Fruit fly (Drosophila melanogaster) whole organism, embryonic: ENCODE measurements around the gene CG6652.
A peak's percentile ranks its signal among the peaks of the same experiment; 100 is the strongest.

Experiments used
- Abd-B ChIP-seq: fragments of 200-800 bp; sonication (Bioruptor generic); optimal IDR thresholded peaks from 2 replicates; lab custom pipeline; 2018; ENCODE audit warnings: missing biosample characterization, mild to moderate bottlenecking, missing genetic modification characterization, moderate library complexity
- Asciz ChIP-seq: fragments of 200-800 bp; sonication (Bioruptor generic); optimal IDR thresholded peaks from 2 replicates; lab custom pipeline; 2017; ENCODE audit warnings: missing biosample characterization, mild to moderate bottlenecking, missing genetic modification characterization, missing genetic modification reagents
- BtbVII ChIP-seq: fragments of 200-800 bp; sonication (Bioruptor generic); optimal IDR thresholded peaks from 3 replicates; lab custom pipeline; 2017; ENCODE audit warnings: missing biosample characterization, mild to moderate bottlenecking, missing genetic modification characterization
- CG10209 ChIP-seq: fragments of 200-800 bp; sonication (Bioruptor generic); optimal IDR thresholded peaks from 3 replicates; lab custom pipeline; 2017; ENCODE audit warnings: missing biosample characterization, mild to moderate bottlenecking, missing genetic modification characterization, missing genetic modification reagents
- CG10267 ChIP-seq: fragments of 200-800 bp; sonication (Bioruptor generic); optimal IDR thresholded peaks from 2 replicates; lab custom pipeline; 2018; ENCODE audit warnings: missing biosample characterization, mild to moderate bottlenecking, missing genetic modification characterization, moderate library complexity
- CG11093 ChIP-seq: fragments of 200-800 bp; sonication (Bioruptor generic); IDR thresholded peaks from 3 replicates; pipeline ENCODE4 v1.3.6; 2022; ENCODE audit warnings: missing biosample characterization, missing genetic modification characterization
- CG11456 ChIP-seq: fragments of 200-800 bp; sonication (Bioruptor generic); IDR thresholded peaks from 3 replicates; pipeline ENCODE4 v1.3.6; 2022; ENCODE audit warnings: missing biosample characterization, missing genetic modification characterization
- CG12155 ChIP-seq: fragments of 200-800 bp; sonication (Bioruptor generic); optimal IDR thresholded peaks from 3 replicates; lab custom pipeline; 2016; ENCODE audit warnings: missing biosample characterization, missing genetic modification characterization
- CG12219 ChIP-seq: fragments of 200-800 bp; sonication (Bioruptor generic); optimal IDR thresholded peaks from 3 replicates; lab custom pipeline; 2018; ENCODE audit warnings: missing biosample characterization, mild to moderate bottlenecking, missing genetic modification characterization
- CG12744 ChIP-seq: fragments of 200-800 bp; sonication (Bioruptor generic); optimal IDR thresholded peaks from 2 replicates; lab custom pipeline; 2016; ENCODE audit warnings: missing biosample characterization, missing genetic modification characterization
- CG13775 ChIP-seq: fragments of 200-800 bp; sonication (Bioruptor generic); optimal IDR thresholded peaks from 3 replicates; lab custom pipeline; 2017; ENCODE audit warnings: missing biosample characterization, mild to moderate bottlenecking, missing genetic modification characterization
- CG1602 ChIP-seq: fragments of 200-800 bp; sonication (Bioruptor generic); optimal IDR thresholded peaks from 3 replicates; lab custom pipeline; 2016; ENCODE audit warnings: missing biosample characterization, missing genetic modification characterization
- CG17361 ChIP-seq: fragments of 200-800 bp; sonication (Bioruptor generic); IDR thresholded peaks from 3 replicates; pipeline ENCODE4 v1.3.6; 2022; ENCODE audit warnings: missing biosample characterization, missing genetic modification characterization
- CG17912 ChIP-seq: fragments of 200-800 bp; sonication (Bioruptor generic); optimal IDR thresholded peaks from 2 replicates; lab custom pipeline; 2018; ENCODE audit warnings: missing biosample characterization, mild to moderate bottlenecking, missing genetic modification characterization
- CG2875 ChIP-seq: fragments of 200-800 bp; sonication (Bioruptor generic); optimal IDR thresholded peaks from 2 replicates; lab custom pipeline; 2017; ENCODE audit warnings: missing biosample characterization, mild to moderate bottlenecking, missing genetic modification characterization, missing genetic modification reagents
- CG30020 ChIP-seq: fragments of 200-800 bp; optimal IDR thresholded peaks from 2 replicates; lab custom pipeline; 2019; ENCODE audit warnings: missing biosample characterization, mild to moderate bottlenecking, missing genetic modification characterization, moderate library complexity
- CG34376 ChIP-seq: fragments of 200-800 bp; sonication (Bioruptor generic); optimal IDR thresholded peaks from 2 replicates; lab custom pipeline; 2018; ENCODE audit warnings: missing biosample characterization, mild to moderate bottlenecking, missing genetic modification characterization
- CG4360 ChIP-seq: fragments of 200-800 bp; sonication (Bioruptor generic); IDR thresholded peaks from 2 replicates; pipeline ENCODE4 v1.3.6; 2022; ENCODE audit warnings: missing biosample characterization, missing genetic modification characterization
- CG5180 ChIP-seq: fragments of 200-800 bp; sonication (Bioruptor generic); optimal IDR thresholded peaks from 3 replicates; lab custom pipeline; 2017; ENCODE audit warnings: missing biosample characterization, missing genetic modification characterization, mild to moderate bottlenecking, moderate library complexity, missing genetic modification reagents
- CG6175 ChIP-seq: fragments of 200-800 bp; sonication (Bioruptor generic); IDR thresholded peaks from 3 replicates; pipeline ENCODE4 v1.3.6; 2022; ENCODE audit warnings: missing biosample characterization, missing genetic modification characterization
- CG6854 ChIP-seq: fragments of 200-800 bp; sonication (Bioruptor generic); optimal IDR thresholded peaks from 3 replicates; lab custom pipeline; 2017; ENCODE audit warnings: missing biosample characterization, mild to moderate bottlenecking, missing genetic modification characterization
- CG8359 ChIP-seq: fragments of 200-800 bp; sonication (Bioruptor generic); optimal IDR thresholded peaks from 2 replicates; lab custom pipeline; 2017; ENCODE audit warnings: missing biosample characterization, mild to moderate bottlenecking, missing genetic modification characterization, borderline replicate concordance
- CG9727 ChIP-seq: fragments of 200-800 bp; sonication (Bioruptor generic); optimal IDR thresholded peaks from 3 replicates; lab custom pipeline; 2017; ENCODE audit warnings: missing biosample characterization, mild to moderate bottlenecking, missing genetic modification characterization
- D ChIP-seq, 2 experiments: fragments of 200-800 bp in 1 of 2; fragments of >200 bp in 1 of 2; sonication (Bioruptor generic) in 1 of 2; optimal IDR thresholded peaks; 2 replicates in 1 of 2; 3 replicates in 1 of 2; lab custom pipeline; 2017; ENCODE audit warnings: mild to moderate bottlenecking in 1 of 2, missing biosample characterization in 1 of 2, missing genetic modification characterization in 1 of 2, missing genetic modification reagents in 1 of 2
- Deaf1 ChIP-seq: fragments of 200-800 bp; optimal IDR thresholded peaks from 3 replicates; lab custom pipeline; 2019; ENCODE audit warnings: missing biosample characterization, mild to moderate bottlenecking, missing genetic modification characterization, moderate library complexity
- ERR ChIP-seq: fragments of 200-800 bp; sonication (Bioruptor generic); optimal IDR thresholded peaks from 2 replicates; lab custom pipeline; 2016; ENCODE audit warnings: missing biosample characterization, missing genetic modification characterization
- Hey ChIP-seq: fragments of 200-800 bp; sonication (Bioruptor generic); optimal IDR thresholded peaks from 3 replicates; lab custom pipeline; 2018; ENCODE audit warnings: missing biosample characterization, mild to moderate bottlenecking, missing genetic modification characterization
- Max ChIP-seq: fragments of 200-800 bp; sonication (Bioruptor generic); optimal IDR thresholded peaks from 2 replicates; lab custom pipeline; 2016; ENCODE audit warnings: missing biosample characterization, mild to moderate bottlenecking, missing genetic modification characterization
- Mrtf ChIP-seq: fragments of 200-800 bp; sonication (Bioruptor generic); IDR thresholded peaks from 3 replicates; pipeline ENCODE4 v1.3.6; 2022; ENCODE audit warnings: missing biosample characterization, missing genetic modification characterization
- Rfx ChIP-seq: fragments of 200-800 bp; sonication (Bioruptor generic); IDR thresholded peaks from 2 replicates; pipeline ENCODE4 v1.3.6; 2022; ENCODE audit warnings: missing biosample characterization, missing genetic modification characterization
- ase ChIP-seq: fragments of 200-800 bp; sonication (Bioruptor generic); IDR thresholded peaks from 3 replicates; pipeline ENCODE4 v1.3.6; 2022; ENCODE audit warnings: missing biosample characterization, missing genetic modification characterization
- btn ChIP-seq: fragments of 200-800 bp; sonication (Bioruptor generic); optimal IDR thresholded peaks from 2 replicates; lab custom pipeline; 2016; ENCODE audit warnings: missing biosample characterization, missing genetic modification characterization
- crc ChIP-seq: fragments of 200-800 bp; sonication (Bioruptor generic); optimal IDR thresholded peaks from 2 replicates; lab custom pipeline; 2016; ENCODE audit warnings: missing biosample characterization, missing genetic modification characterization
- dan ChIP-seq: fragments of 200-800 bp; sonication (Bioruptor generic); IDR thresholded peaks from 2 replicates; pipeline ENCODE4 v1.3.6; 2022; ENCODE audit warnings: missing biosample characterization, missing genetic modification characterization
- gcm2 ChIP-seq: fragments of 200-800 bp; sonication (Bioruptor generic); optimal IDR thresholded peaks from 2 replicates; lab custom pipeline; 2016; ENCODE audit warnings: missing biosample characterization, missing genetic modification characterization
- nerfin-2 ChIP-seq: fragments of 200-800 bp; sonication (Bioruptor generic); IDR thresholded peaks from 2 replicates; pipeline ENCODE4 v1.3.6; 2022; ENCODE audit warnings: missing biosample characterization, missing genetic modification characterization; ENCODE audit not compliant: partially characterized antibody
- nmo ChIP-seq: fragments of 200-800 bp; sonication (Bioruptor generic); optimal IDR thresholded peaks from 2 replicates; lab custom pipeline; 2018; ENCODE audit warnings: missing biosample characterization, mild to moderate bottlenecking, missing genetic modification characterization, moderate library complexity
- odd ChIP-seq: fragments of 200-800 bp; sonication (Bioruptor generic); optimal IDR thresholded peaks from 2 replicates; lab custom pipeline; 2017; ENCODE audit warnings: missing biosample characterization, mild to moderate bottlenecking, missing genetic modification characterization
- org-1 ChIP-seq: fragments of 200-800 bp; sonication (Bioruptor generic); optimal IDR thresholded peaks from 2 replicates; lab custom pipeline; 2017; ENCODE audit warnings: missing biosample characterization, missing genetic modification characterization
- otp ChIP-seq: fragments of 200-800 bp; sonication (Bioruptor generic); IDR thresholded peaks from 3 replicates; pipeline ENCODE4, ENCODE4 v1.3.6; 2022; ENCODE audit warnings: missing biosample characterization, missing genetic modification characterization
- p53 ChIP-seq: fragments of 200-800 bp; sonication (Bioruptor generic); optimal IDR thresholded peaks from 2 replicates; lab custom pipeline; 2016; ENCODE audit warnings: missing biosample characterization, missing genetic modification characterization
- run ChIP-seq: fragments of 200-800 bp; sonication (Bioruptor generic); optimal IDR thresholded peaks from 3 replicates; lab custom pipeline; 2018; ENCODE audit warnings: missing biosample characterization, mild to moderate bottlenecking, missing genetic modification characterization
- sc ChIP-seq, 3 experiments: fragments of >200 bp in 2 of 3; fragments of 200-800 bp in 1 of 3; sonication (Bioruptor generic) in 1 of 3; optimal IDR thresholded peaks; 2 replicates in 2 of 3; 3 replicates in 1 of 3; lab custom pipeline; 2017; ENCODE audit warnings: mild to moderate bottlenecking in 1 of 3, missing biosample characterization in 1 of 3, missing genetic modification characterization in 1 of 3, missing genetic modification reagents in 1 of 3
- sna ChIP-seq: fragments of 200-800 bp; sonication (Bioruptor generic); IDR thresholded peaks from 2 replicates; pipeline ENCODE4 v1.3.6; 2022; ENCODE audit warnings: missing biosample characterization, missing genetic modification characterization; ENCODE audit not compliant: partially characterized antibody
- sqz ChIP-seq: fragments of 200-800 bp; sonication (Bioruptor generic); optimal IDR thresholded peaks from 3 replicates; lab custom pipeline; 2018; ENCODE audit warnings: missing biosample characterization, mild to moderate bottlenecking, missing genetic modification characterization
- stc ChIP-seq: fragments of 200-800 bp; sonication (Bioruptor generic); IDR thresholded peaks from 2 replicates; pipeline ENCODE4 v1.3.6; 2022; ENCODE audit warnings: missing biosample characterization, missing genetic modification characterization
- tgo ChIP-seq: fragments of 200-800 bp; sonication (Bioruptor generic); IDR thresholded peaks from 3 replicates; pipeline ENCODE4 v1.3.6; 2022; ENCODE audit warnings: missing biosample characterization, missing genetic modification characterization
- ttk ChIP-seq: fragments of 200-800 bp; sonication (Bioruptor generic); IDR thresholded peaks from 2 replicates; pipeline ENCODE4 v2.1.2; 2022; ENCODE audit warnings: missing biosample characterization, missing genetic modification characterization
- zen2 ChIP-seq: fragments of 200-800 bp; sonication (Bioruptor generic); IDR thresholded peaks from 3 replicates; pipeline ENCODE4 v1.3.6; 2022; ENCODE audit warnings: missing biosample characterization, missing genetic modification characterization; ENCODE audit not compliant: partially characterized antibody
- zfh1 ChIP-seq: fragments of 200-800 bp; sonication (Bioruptor generic); IDR thresholded peaks from 3 replicates; pipeline ENCODE4 v1.3.6; 2022; ENCODE audit warnings: missing biosample characterization, missing genetic modification characterization

The CG6652 gene

DNA sequence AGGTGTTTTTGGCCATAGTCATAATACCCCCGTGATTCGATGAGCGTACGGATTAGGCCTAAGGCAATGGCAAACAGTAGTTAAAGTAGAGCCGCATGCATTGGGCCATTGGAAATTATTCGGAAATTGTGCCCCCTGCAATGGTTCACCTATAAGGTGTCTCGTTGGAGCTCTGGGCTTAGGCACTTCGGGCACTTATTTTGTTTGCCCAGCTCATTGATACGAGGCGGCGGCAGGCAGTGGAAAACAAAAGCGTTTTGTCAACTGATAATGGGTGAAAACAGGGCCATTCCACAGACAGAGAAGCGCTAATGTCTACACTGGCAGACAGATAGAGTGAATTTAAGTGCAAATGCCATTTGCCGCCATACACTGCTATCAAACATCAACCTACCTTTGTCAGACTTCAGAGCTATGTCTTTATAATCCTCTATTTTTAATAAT is 16.4 kb downstream of the CG6652 start (continued):
- TF ChIP-seq CG6175 (no peak), CG13775 (no peak), CG4360 (GFP tag; lab: Robert Waterston, UW) (no peak), btn (GFP tag; lab: Kevin White, UChicago) (no peak), nerfin-2 (GFP tag; lab: Robert Waterston, UW) (no peak), zfh1 (0 out of 3 replicates have a peak, but pooled peaks have one; percentile 21), Mrtf (GFP tag; lab: Robert Waterston, UW) (no peak), Asciz (GFP tag; lab: Kevin White, UChicago) (peak; percentile 2), CG8359 (GFP tag; lab: Kevin White, UChicago) (no peak), otp (no peak), CG12155 (GFP tag; lab: Kevin White, UChicago) (no peak), CG10209 (GFP tag; lab: Kevin White, UChicago) (no peak), gcm2 (GFP tag; lab: Kevin White, UChicago) (no peak), Max (GFP tag; lab: Kevin White, UChicago) (no peak), zen2 (GFP tag; lab: Robert Waterston, UW) (no peak), CG10267 (tag; lab: Kevin White, UChicago) (no peak), CG34376 (peak; percentile 23), CG12744 (GFP tag; lab: Kevin White, UChicago) (no peak), nmo (GFP tag; lab: Kevin White, UChicago) (no peak), sqz (GFP tag; lab: Kevin White, UChicago) (no peak), CG17912 (GFP tag; lab: Kevin White, UChicago) (no peak), CG5180 (GFP tag; lab: Kevin White, UChicago) (no peak), CG30020 (tag; lab: Kevin White, UChicago) (no peak), p53 (GFP tag; lab: Kevin White, UChicago) (no peak), Rfx (GFP tag; lab: Robert Waterston, UW) (peak; percentile 40), sc (optimal IDR thresholded peaks at IDR 0.05; lab: Kevin White, UChicago) (no peak), sc (GFP tag; optimal IDR thresholded peaks at IDR 0.05; lab: Kevin White, UChicago) (no peak), dan (GFP tag; lab: Robert Waterston, UW) (no peak), stc (GFP tag; lab: Robert Waterston, UW) (0 out of 2 replicates have a peak, but pooled peaks have one; percentile 15), D (optimal IDR thresholded peaks at IDR 0.05; lab: Kevin White, UChicago) (no peak), D (GFP tag; optimal IDR thresholded peaks at IDR 0.05; lab: Kevin White, UChicago) (no peak), CG9727 (no peak), CG2875 (GFP tag; lab: Kevin White, UChicago) (no peak), Deaf1 (no peak), BtbVII (peak; percentile 12), ttk (GFP tag; lab: Robert Waterston, UW) (peak; percentile 24; the same call in 1 of the 2 replicates), CG12219 (no peak), CG11093 (GFP tag; lab: Robert Waterston, UW) (no peak), org-1 (GFP tag; lab: Kevin White, UChicago) (no peak), Abd-B (GFP tag; lab: Kevin White, UChicago) (peak; percentile 22), CG17361 (GFP tag; lab: Robert Waterston, UW) (0 out of 3 replicates have a peak, but pooled peaks have one; percentile 6), sna (GFP tag; lab: Robert Waterston, UW) (no peak), odd (no peak), Hey (peak; percentile 33), CG6854 (GFP tag; lab: Kevin White, UChicago) (no peak), ERR (no peak), CG1602 (no peak), run (tag; lab: Kevin White, UChicago) (no peak), CG11456 (GFP tag; lab: Robert Waterston, UW) (peak; percentile 28; the same call in 1 of the 3 replicates), crc (GFP tag; lab: Kevin White, UChicago) (no peak), tgo (GFP tag; lab: Robert Waterston, UW) (peak; percentile 53), ase (GFP tag; lab: Robert Waterston, UW) (no peak)
